Fruit fly (Drosophila melanogaster): ENCODE data around the gene Uba2.
A peak's percentile ranks its signal among the peaks of the same experiment; 100 is the strongest.

The Uba2 gene

DNA sequence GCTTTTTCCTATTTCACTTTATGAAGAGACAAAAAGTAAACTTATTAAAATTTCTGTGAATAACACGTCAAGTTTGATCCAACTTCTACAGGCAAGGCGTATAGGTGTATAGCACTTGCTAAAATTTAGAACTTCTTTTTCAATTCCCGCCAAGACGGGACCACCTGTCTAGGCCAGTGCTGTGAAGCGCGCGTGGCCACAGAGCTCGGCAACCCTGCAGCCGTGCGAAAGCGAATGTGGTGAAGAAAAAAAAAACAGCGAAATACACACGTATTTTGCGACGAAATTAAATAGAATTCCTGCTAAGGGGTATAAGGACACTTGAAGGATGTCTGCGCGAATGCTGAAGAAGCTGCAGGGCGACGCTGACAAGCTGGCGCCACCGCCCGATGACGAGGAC, 17.4 kb downstream of the Uba2 start, which contains the start of gene Nulp1 (continued):
- TF ChIP-seq Abd-B (GFP tag; optimal IDR thresholded peaks at IDR 0.05) (no peak), usp (GFP tag; optimal IDR thresholded peaks at IDR 0.05) (no peak), HLH106 (tag; optimal IDR thresholded peaks at IDR 0.05) (no peak), fru (GFP tag; optimal IDR thresholded peaks at IDR 0.05) (no peak), tai (GFP tag; optimal IDR thresholded peaks at IDR 0.05) (no peak), Mio (GFP tag; optimal IDR thresholded peaks at IDR 0.05) (no peak), N (GFP tag; optimal IDR thresholded peaks at IDR 0.05) (no peak), CrebA (GFP tag; optimal IDR thresholded peaks at IDR 0.05; ENCODE audit: borderline replicate concordance) (no peak), lola (GFP tag; optimal IDR thresholded peaks at IDR 0.05) (no peak), rgr (GFP tag; optimal IDR thresholded peaks at IDR 0.05) (peak; percentile 63), h (GFP tag; optimal IDR thresholded peaks at IDR 0.05) (no peak)

DNA sequence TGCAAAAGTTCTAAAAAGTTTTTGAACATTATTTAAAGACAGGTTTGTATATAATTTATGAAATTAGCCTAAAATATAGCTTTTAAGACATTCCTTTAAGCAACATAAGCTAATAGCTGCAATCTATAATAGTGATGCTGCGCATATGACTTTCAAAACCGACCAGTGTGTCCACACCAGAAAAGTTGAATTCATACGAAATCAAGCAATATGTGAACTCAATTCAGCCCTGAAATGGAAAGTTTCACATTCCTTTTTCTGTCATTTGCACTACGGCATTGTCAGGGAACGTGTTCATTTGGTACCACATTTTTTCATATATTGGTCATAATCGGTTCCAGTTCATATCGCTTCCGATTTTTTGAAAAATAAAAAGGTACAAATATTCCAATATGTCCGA, 18.7 kb downstream of the Uba2 start, which contains the start of gene fan:
TSS of gene fan (plus strand) at position 247 of the 400 bp plus-strand sequence.
- TF ChIP-seq pan (optimal IDR thresholded peaks at IDR 0.05), result no peak
- no peak for TF ChIP-seq GATAd (GFP tag; optimal IDR thresholded peaks at IDR 0.05)
- no peak for TF ChIP-seq dsf (GFP tag; optimal IDR thresholded peaks at IDR 0.05; ENCODE audit: borderline replicate concordance)
- no peak for TF ChIP-seq HLH106 (tag; optimal IDR thresholded peaks at IDR 0.05)
- TF ChIP-seq woc (GFP tag; optimal IDR thresholded peaks at IDR 0.05), result no peak
- no peak for TF ChIP-seq br (GFP tag; optimal IDR thresholded peaks at IDR 0.05)
- TF ChIP-seq h (GFP tag; optimal IDR thresholded peaks at IDR 0.05), result no peak
- TF ChIP-seq Hr78 (GFP tag; optimal IDR thresholded peaks at IDR 0.05), result no peak
- TF ChIP-seq Abd-B (GFP tag; optimal IDR thresholded peaks at IDR 0.05), result no peak
- TF ChIP-seq brk (GFP tag; optimal IDR thresholded peaks at IDR 0.05), result no peak
- no peak for TF ChIP-seq Vsx2 (GFP tag; optimal IDR thresholded peaks at IDR 0.05; ENCODE audit: partially characterized antibody)
- no peak for TF ChIP-seq CrebA (GFP tag; optimal IDR thresholded peaks at IDR 0.05; ENCODE audit: borderline replicate concordance)
- TF ChIP-seq Sp1 (GFP tag; optimal IDR thresholded peaks at IDR 0.05), result no peak
- no peak for TF ChIP-seq ey (GFP tag; optimal IDR thresholded peaks at IDR 0.05)
- TF ChIP-seq sage (GFP tag; optimal IDR thresholded peaks at IDR 0.05), result no peak
- no peak for TF ChIP-seq OdsH (GFP tag; optimal IDR thresholded peaks at IDR 0.05)
- TF ChIP-seq foxo (GFP tag; optimal IDR thresholded peaks at IDR 0.05), result no peak
- TF ChIP-seq jim (GFP tag; optimal IDR thresholded peaks at IDR 0.05), result no peak
- no peak for TF ChIP-seq rgr (GFP tag; optimal IDR thresholded peaks at IDR 0.05)
- TF ChIP-seq Dif (GFP tag; optimal IDR thresholded peaks at IDR 0.05; ENCODE audit: partially characterized antibody), result no peak

dm6 chr3L:8108201-8108600, 19.4 kb downstream of the Uba2 start:
- no peak for TF ChIP-seq dmrt93B (GFP tag; optimal IDR thresholded peaks at IDR 0.05)
- TF ChIP-seq woc (GFP tag; optimal IDR thresholded peaks at IDR 0.05), result no peak
- no peak for TF ChIP-seq Myc (optimal IDR thresholded peaks at IDR 0.05)

DNA sequence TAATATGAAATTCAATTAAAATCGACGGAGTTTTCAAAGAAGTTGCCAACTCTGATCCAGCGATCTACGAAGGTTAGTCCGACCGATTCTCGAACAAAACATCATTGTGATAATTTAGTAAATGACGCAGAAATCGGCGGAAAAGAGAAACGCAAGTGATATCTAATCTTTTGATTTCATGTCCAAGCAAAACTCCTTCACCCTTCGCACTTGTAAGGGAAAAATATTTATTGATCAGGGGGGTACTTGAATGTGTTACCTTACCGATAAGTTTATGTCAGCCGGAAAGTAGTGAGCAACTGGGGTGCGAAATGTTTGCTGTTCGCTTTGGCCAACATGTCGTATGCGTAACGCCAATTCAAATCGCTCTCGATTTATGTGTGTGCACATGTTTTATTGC, 30.5 kb downstream of the Uba2 start:
- TF ChIP-seq dmrt93B (GFP tag; optimal IDR thresholded peaks at IDR 0.05) (no peak), Hnf4 (GFP tag; optimal IDR thresholded peaks at IDR 0.05) (no peak), psq (GFP tag; optimal IDR thresholded peaks at IDR 0.05) (no peak), CrebA (GFP tag; optimal IDR thresholded peaks at IDR 0.05; ENCODE audit: borderline replicate concordance) (no peak), Myc (optimal IDR thresholded peaks at IDR 0.05) (no peak)

DNA sequence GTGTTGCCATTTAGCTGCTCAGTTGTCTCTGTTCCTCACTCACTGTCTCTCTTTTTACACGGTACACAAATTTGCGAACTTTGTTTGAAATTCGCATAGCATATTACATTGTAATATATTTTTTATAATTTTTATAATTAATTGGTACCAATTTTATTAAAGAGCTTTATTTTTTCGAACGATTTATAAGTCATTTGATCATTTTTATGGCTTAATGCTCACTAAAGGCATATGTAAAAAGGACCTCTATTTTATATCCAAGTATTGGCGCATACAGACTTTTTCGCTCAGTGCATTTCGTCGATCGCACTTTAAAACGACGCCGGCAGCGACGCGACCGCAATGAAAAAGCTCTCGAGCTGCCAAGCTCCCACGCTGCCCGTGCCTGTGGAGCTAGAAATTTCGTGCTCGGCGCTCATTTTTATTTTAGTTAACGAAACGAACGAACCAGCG, 31.5 kb downstream of the Uba2 start:
- TF ChIP-seq rgr (GFP tag; optimal IDR thresholded peaks at IDR 0.05), result peak; percentile 94
- no peak for TF ChIP-seq tai (GFP tag; optimal IDR thresholded peaks at IDR 0.05)
- no peak for TF ChIP-seq Myc (optimal IDR thresholded peaks at IDR 0.05)
- TF ChIP-seq N (GFP tag; optimal IDR thresholded peaks at IDR 0.05), result no peak
- no peak for TF ChIP-seq Hr83 (GFP tag; optimal IDR thresholded peaks at IDR 0.05; ENCODE audit: poor library complexity, severe bottlenecking)
- peak; percentile 79 for TF ChIP-seq ey (GFP tag; optimal IDR thresholded peaks at IDR 0.05)
- TF ChIP-seq psq (GFP tag; optimal IDR thresholded peaks at IDR 0.05), result peak; percentile 92
- no peak for TF ChIP-seq Dif (GFP tag; optimal IDR thresholded peaks at IDR 0.05; ENCODE audit: partially characterized antibody)
- no peak for TF ChIP-seq usp (GFP tag; optimal IDR thresholded peaks at IDR 0.05)
- peak; percentile 93 for TF ChIP-seq h (GFP tag; optimal IDR thresholded peaks at IDR 0.05)
- TF ChIP-seq CG32264 (GFP tag; optimal IDR thresholded peaks at IDR 0.05), result peak; percentile 19
- no peak for TF ChIP-seq dl (GFP tag; optimal IDR thresholded peaks at IDR 0.05; ENCODE audit: insufficient read depth in 1 of 2, partially characterized antibody in 2 of 2)
- TF ChIP-seq Hnf4 (GFP tag; optimal IDR thresholded peaks at IDR 0.05), result peak; percentile 83
- peak; percentile 73 for TF ChIP-seq brk (GFP tag; optimal IDR thresholded peaks at IDR 0.05)
- TF ChIP-seq dmrt93B (GFP tag; optimal IDR thresholded peaks at IDR 0.05), result peak; percentile 89
- TF ChIP-seq pan (optimal IDR thresholded peaks at IDR 0.05), result no peak
- TF ChIP-seq lola (GFP tag; optimal IDR thresholded peaks at IDR 0.05), result no peak
- TF ChIP-seq Dfd (GFP tag; optimal IDR thresholded peaks at IDR 0.05), result no peak
- TF ChIP-seq fru (GFP tag; optimal IDR thresholded peaks at IDR 0.05), result peak; percentile 92
- TF ChIP-seq GATAd (GFP tag; optimal IDR thresholded peaks at IDR 0.05), result no peak
- peak; percentile 91 for TF ChIP-seq HLH106 (tag; optimal IDR thresholded peaks at IDR 0.05)
- peak; percentile 94 for TF ChIP-seq OdsH (GFP tag; optimal IDR thresholded peaks at IDR 0.05)
- peak; percentile 20 for TF ChIP-seq Mio (GFP tag; optimal IDR thresholded peaks at IDR 0.05)
- peak; percentile 87 for TF ChIP-seq sv (GFP tag; optimal IDR thresholded peaks at IDR 0.05)
- peak; percentile 76 for TF ChIP-seq CrebA (GFP tag; optimal IDR thresholded peaks at IDR 0.05; ENCODE audit: borderline replicate concordance)
- no peak for TF ChIP-seq jim (GFP tag; optimal IDR thresholded peaks at IDR 0.05)
- TF ChIP-seq dsf (GFP tag; optimal IDR thresholded peaks at IDR 0.05; ENCODE audit: borderline replicate concordance), result no peak
- peak; percentile 91 for TF ChIP-seq Sp1 (GFP tag; optimal IDR thresholded peaks at IDR 0.05)
- TF ChIP-seq Hr78 (GFP tag; optimal IDR thresholded peaks at IDR 0.05), result no peak
- TF ChIP-seq CG9705 (GFP tag; optimal IDR thresholded peaks at IDR 0.05), result peak; percentile 90
- TF ChIP-seq Jra (GFP tag; optimal IDR thresholded peaks at IDR 0.05), result peak; percentile 53
- TF ChIP-seq foxo (GFP tag; optimal IDR thresholded peaks at IDR 0.05), result peak in 1 of 2 experiments; percentile 95
- no peak for TF ChIP-seq Abd-B (GFP tag; optimal IDR thresholded peaks at IDR 0.05)
- TF ChIP-seq sage (GFP tag; optimal IDR thresholded peaks at IDR 0.05), result peak; percentile 15

Data from whole organism, wandering third instar larva.